Comparison of ENCODE assay signal across 2 worm cellular contexts in the genomic region with DNA sequence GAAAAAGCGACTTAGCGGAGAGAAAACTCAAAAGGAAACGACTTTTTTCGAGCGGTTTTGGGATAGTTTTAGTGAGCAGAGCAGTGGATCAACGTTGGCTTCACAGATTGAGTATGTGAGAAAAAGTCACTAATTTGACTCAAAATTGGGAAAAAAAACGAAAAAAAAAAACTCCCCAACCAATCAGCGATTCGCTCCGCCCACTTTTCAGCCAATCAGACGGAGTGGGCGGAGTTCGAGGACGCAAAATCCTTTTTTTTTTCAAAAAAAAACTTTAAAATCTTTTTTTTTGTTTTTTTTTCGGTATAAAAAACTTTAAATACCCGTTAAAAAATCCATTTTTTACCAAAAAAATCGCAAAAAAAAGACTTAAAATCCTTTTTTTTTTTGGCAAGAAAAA.
TF ChIP-seq lines count a peak whose summit lies in the region.

No protein-coding gene starts in this region.

TF ChIP-seq in whole organism, L3 larva, 47 proteins besides CTCF, POLR2A, EP300 and RAD21:
- TF ChIP-seq pha-4 (tag; optimal IDR thresholded peaks at IDR 0.05; lab: Kevin White, UChicago) (no peak), nhr-67 (tag; optimal IDR thresholded peaks at IDR 0.05; lab: Kevin White, UChicago) (no peak), nfya-1 (tag; optimal IDR thresholded peaks at IDR 0.05; lab: Kevin White, UChicago; ENCODE audit: insufficient read depth) (peak; percentile 61)

TF ChIP-seq in whole organism, late embryonic, 69 proteins besides CTCF, POLR2A, EP300 and RAD21:
- no peak for TF ChIP-seq tbx-2 (tag; optimal IDR thresholded peaks at IDR 0.05; lab: Kevin White, UChicago)
- no peak for TF ChIP-seq ceh-9 (tag; optimal IDR thresholded peaks at IDR 0.05; lab: Kevin White, UChicago)
- peak; percentile 56 for TF ChIP-seq nfya-1 (tag; optimal IDR thresholded peaks at IDR 0.05; lab: Kevin White, UChicago)
